Fruit fly (Drosophila melanogaster) whole organism, embryonic: ENCODE measurements around the gene CG5810.

Source experiments
- CG1024 ChIP-seq: fragments of 200-800 bp; sonication (Bioruptor generic); IDR thresholded peaks from 2 replicates; pipeline ENCODE4 v1.3.6; 2022; ENCODE audit warnings: missing biosample characterization, missing genetic modification characterization
- CG11085 ChIP-seq: fragments of 200-800 bp; sonication (Bioruptor generic); IDR thresholded peaks from 2 replicates; pipeline ENCODE4 v1.3.6; 2022; ENCODE audit warnings: missing biosample characterization, missing genetic modification characterization
- CG11696 ChIP-seq: fragments of 200-800 bp; sonication (Bioruptor generic); IDR thresholded peaks from 2 replicates; pipeline ENCODE4 v1.3.6; 2022; ENCODE audit warnings: missing biosample characterization, missing genetic modification characterization
- CG14050 ChIP-seq: fragments of 200-800 bp; sonication (Bioruptor generic); IDR thresholded peaks from 3 replicates; pipeline ENCODE4 v1.3.6; 2022; ENCODE audit warnings: missing biosample characterization, missing genetic modification characterization
- CG15073 ChIP-seq: fragments of 200-800 bp; sonication (Bioruptor generic); optimal IDR thresholded peaks from 2 replicates; lab custom pipeline; 2016; ENCODE audit warnings: missing biosample characterization, missing genetic modification characterization
- CG17359 ChIP-seq: fragments of 200-800 bp; sonication (Bioruptor generic); optimal IDR thresholded peaks from 3 replicates; lab custom pipeline; 2018; ENCODE audit warnings: missing biosample characterization, mild to moderate bottlenecking, missing genetic modification characterization, moderate library complexity
- CG17612 ChIP-seq: fragments of 200-800 bp; sonication (Bioruptor generic); IDR thresholded peaks from 2 replicates; pipeline ENCODE4 v1.3.6; 2022; ENCODE audit warnings: missing biosample characterization, missing genetic modification characterization
- CG1792 ChIP-seq: fragments of 200-800 bp; sonication (Bioruptor generic); optimal IDR thresholded peaks from 2 replicates; lab custom pipeline; 2016; ENCODE audit warnings: missing biosample characterization, missing genetic modification characterization
- CG30020 ChIP-seq: fragments of 200-800 bp; optimal IDR thresholded peaks from 2 replicates; lab custom pipeline; 2019; ENCODE audit warnings: missing biosample characterization, mild to moderate bottlenecking, missing genetic modification characterization, moderate library complexity
- CG33213 ChIP-seq: fragments of 200-800 bp; sonication (Bioruptor generic); optimal IDR thresholded peaks from 3 replicates; lab custom pipeline; 2016; ENCODE audit warnings: missing biosample characterization, missing genetic modification characterization
- CG4328 ChIP-seq: fragments of 200-800 bp; sonication (Bioruptor generic); optimal IDR thresholded peaks from 3 replicates; lab custom pipeline; 2017; ENCODE audit warnings: missing biosample characterization, missing genetic modification reagents, missing genetic modification characterization
- CG6654 ChIP-seq: fragments of 200-800 bp; sonication (Bioruptor generic); optimal IDR thresholded peaks from 2 replicates; lab custom pipeline; 2017; ENCODE audit warnings: missing biosample characterization, mild to moderate bottlenecking, missing genetic modification characterization
- CG6813 ChIP-seq: fragments of 200-800 bp; sonication (Bioruptor generic); optimal IDR thresholded peaks from 2 replicates; lab custom pipeline; 2017; ENCODE audit warnings: missing biosample characterization, missing genetic modification characterization, mild to moderate bottlenecking, moderate library complexity, missing genetic modification reagents
- CG7271 ChIP-seq: fragments of 200-800 bp; sonication (Bioruptor generic); optimal IDR thresholded peaks from 2 replicates; lab custom pipeline; 2018; ENCODE audit warnings: missing biosample characterization, mild to moderate bottlenecking, missing genetic modification characterization, moderate library complexity
- CG7928 ChIP-seq: fragments of 200-800 bp; sonication (Bioruptor generic); optimal IDR thresholded peaks from 2 replicates; lab custom pipeline; 2017; ENCODE audit warnings: missing biosample characterization, mild to moderate bottlenecking, missing genetic modification characterization
- CG7987 ChIP-seq: fragments of 200-800 bp; sonication (Bioruptor generic); optimal IDR thresholded peaks from 2 replicates; lab custom pipeline; 2018; ENCODE audit warnings: missing biosample characterization, mild to moderate bottlenecking, missing genetic modification characterization, moderate library complexity
- CkIIα-i1 ChIP-seq: fragments of 200-800 bp; sonication (Bioruptor generic); IDR thresholded peaks from 2 replicates; pipeline ENCODE4 v1.3.6; 2022; ENCODE audit warnings: missing biosample characterization, missing genetic modification characterization
- HmgZ ChIP-seq: fragments of 200-800 bp; sonication (Bioruptor generic); optimal IDR thresholded peaks from 2 replicates; lab custom pipeline; 2018; ENCODE audit warnings: missing biosample characterization, mild to moderate bottlenecking, missing genetic modification characterization
- Hr3 ChIP-seq: fragments of 200-800 bp; sonication (Bioruptor generic); optimal IDR thresholded peaks from 3 replicates; lab custom pipeline; 2016; ENCODE audit warnings: missing biosample characterization, missing genetic modification characterization
- Jarid2 ChIP-seq: fragments of 200-800 bp; sonication (Bioruptor generic); optimal IDR thresholded peaks from 3 replicates; lab custom pipeline; 2017; ENCODE audit warnings: mild to moderate bottlenecking, missing biosample characterization, missing genetic modification reagents, missing genetic modification characterization
- MTF-1 ChIP-seq: fragments of 200-800 bp; sonication (Bioruptor generic); optimal IDR thresholded peaks from 2 replicates; lab custom pipeline; 2018; ENCODE audit warnings: missing biosample characterization, mild to moderate bottlenecking, missing genetic modification characterization, borderline replicate concordance
- Oaz ChIP-seq: fragments of 200-800 bp; sonication (Bioruptor generic); IDR thresholded peaks from 2 replicates; pipeline ENCODE4 v1.3.6; 2022; ENCODE audit warnings: missing biosample characterization, missing genetic modification characterization
- Opbp ChIP-seq: fragments of 200-800 bp; sonication (Bioruptor generic); IDR thresholded peaks from 3 replicates; pipeline ENCODE4 v1.3.6; 2022; ENCODE audit warnings: missing biosample characterization, missing genetic modification characterization; ENCODE audit not compliant: partially characterized antibody
- Rx ChIP-seq: fragments of 200-800 bp; sonication (Bioruptor generic); IDR thresholded peaks from 2 replicates; pipeline ENCODE4 v1.3.6; 2022; ENCODE audit warnings: missing biosample characterization, missing genetic modification characterization
- Scr ChIP-seq: fragments of 200-800 bp; sonication (Bioruptor generic); IDR thresholded peaks from 2 replicates; pipeline ENCODE4 v1.3.6; 2022; ENCODE audit warnings: missing biosample characterization, missing genetic modification characterization; ENCODE audit not compliant: partially characterized antibody
- Sry-β ChIP-seq: fragments of 200-800 bp; sonication (Bioruptor generic); optimal IDR thresholded peaks from 2 replicates; lab custom pipeline; 2018; ENCODE audit warnings: missing biosample characterization, mild to moderate bottlenecking, missing genetic modification characterization, moderate library complexity
- ash1 ChIP-seq: fragments of 200-800 bp; sonication (Bioruptor generic); optimal IDR thresholded peaks from 2 replicates; lab custom pipeline; 2018; ENCODE audit warnings: missing biosample characterization, mild to moderate bottlenecking, missing genetic modification characterization
- bcd ChIP-seq: fragments of 200-800 bp; sonication (Bioruptor generic); optimal IDR thresholded peaks from 2 replicates; lab custom pipeline; 2017; ENCODE audit warnings: missing biosample characterization, mild to moderate bottlenecking, missing genetic modification characterization
- btn ChIP-seq: fragments of 200-800 bp; sonication (Bioruptor generic); optimal IDR thresholded peaks from 2 replicates; lab custom pipeline; 2016; ENCODE audit warnings: missing biosample characterization, missing genetic modification characterization
- cato ChIP-seq: fragments of 200-800 bp; sonication (Bioruptor generic); optimal IDR thresholded peaks from 2 replicates; lab custom pipeline; 2016; ENCODE audit warnings: missing biosample characterization, missing genetic modification characterization, borderline replicate concordance
- danr ChIP-seq: fragments of 200-800 bp; sonication (Bioruptor generic); IDR thresholded peaks from 2 replicates; pipeline ENCODE4 v1.3.6; 2022; ENCODE audit warnings: missing biosample characterization, missing genetic modification characterization
- dimm ChIP-seq: fragments of 200-800 bp; sonication (Bioruptor generic); IDR thresholded peaks from 2 replicates; pipeline ENCODE4 v1.3.6; 2022; ENCODE audit warnings: missing biosample characterization, missing genetic modification characterization
- dm ChIP-seq: fragments of 200-800 bp; sonication (Bioruptor generic); optimal IDR thresholded peaks from 3 replicates; lab custom pipeline; 2016; ENCODE audit warnings: missing biosample characterization, missing genetic modification characterization
- esg ChIP-seq: fragments of 200-800 bp; sonication (Bioruptor generic); conservative IDR thresholded peaks from 2 replicates; pipeline ENCODE4 v1.3.6; 2022; ENCODE audit warnings: missing biosample characterization, missing genetic modification characterization
- fd102C ChIP-seq: fragments of 200-800 bp; sonication (Bioruptor generic); optimal IDR thresholded peaks from 2 replicates; lab custom pipeline; 2018; ENCODE audit warnings: missing biosample characterization, mild to moderate bottlenecking, missing genetic modification characterization, moderate library complexity
- gce ChIP-seq: fragments of 200-800 bp; sonication (Bioruptor generic); IDR thresholded peaks from 3 replicates; pipeline ENCODE4 v1.3.6; 2022; ENCODE audit warnings: missing biosample characterization, missing genetic modification characterization
- grn ChIP-seq: fragments of 200-800 bp; sonication (Bioruptor generic); optimal IDR thresholded peaks from 3 replicates; lab custom pipeline; 2017; ENCODE audit warnings: missing biosample characterization, missing genetic modification characterization
- ind ChIP-seq: fragments of 200-800 bp; sonication (Bioruptor generic); optimal IDR thresholded peaks from 3 replicates; lab custom pipeline; 2016; ENCODE audit warnings: missing biosample characterization, missing genetic modification characterization
- insv ChIP-seq, 2 experiments: fragments of 200-800 bp; sonication (Bioruptor generic); optimal IDR thresholded peaks; 3 replicates each; lab custom pipeline; 2016 to 2018; ENCODE audit warnings: missing biosample characterization in 2 of 2, missing genetic modification characterization in 2 of 2
- inv ChIP-seq: fragments of 200-800 bp; sonication (Bioruptor generic); IDR thresholded peaks from 2 replicates; pipeline ENCODE4 v1.3.6; 2022; ENCODE audit warnings: missing biosample characterization, missing genetic modification characterization; ENCODE audit not compliant: partially characterized antibody
- lab ChIP-seq: fragments of 200-800 bp; sonication (Bioruptor generic); optimal IDR thresholded peaks from 3 replicates; lab custom pipeline; 2017; ENCODE audit warnings: missing biosample characterization, missing genetic modification characterization, mild to moderate bottlenecking, moderate library complexity, missing genetic modification reagents
- nerfin-1 ChIP-seq: fragments of 200-800 bp; sonication (Bioruptor generic); optimal IDR thresholded peaks from 3 replicates; lab custom pipeline; 2019; ENCODE audit warnings: missing biosample characterization, mild to moderate bottlenecking, missing genetic modification characterization, moderate library complexity
- nom ChIP-seq: fragments of 200-800 bp; sonication (Bioruptor generic); optimal IDR thresholded peaks from 2 replicates; lab custom pipeline; 2017; ENCODE audit warnings: missing biosample characterization, missing genetic modification characterization, mild to moderate bottlenecking, moderate library complexity, missing genetic modification reagents
- row ChIP-seq: fragments of 200-800 bp; sonication (Bioruptor generic); IDR thresholded peaks from 3 replicates; pipeline ENCODE4 v1.3.6; 2022; ENCODE audit warnings: missing biosample characterization, missing genetic modification characterization
- slbo ChIP-seq: fragments of 200-800 bp; sonication (Bioruptor generic); IDR thresholded peaks from 2 replicates; pipeline ENCODE4 v1.3.6; 2022; ENCODE audit warnings: missing biosample characterization, missing genetic modification characterization
- slou ChIP-seq: fragments of 200-800 bp; sonication (Bioruptor generic); optimal IDR thresholded peaks from 3 replicates; lab custom pipeline; 2016; ENCODE audit warnings: missing biosample characterization, missing genetic modification characterization
- sr ChIP-seq: fragments of 200-800 bp; sonication (Bioruptor generic); IDR thresholded peaks from 3 replicates; pipeline ENCODE4 v1.3.6; 2022; ENCODE audit warnings: missing biosample characterization, missing genetic modification characterization
- tio ChIP-seq: fragments of 200-800 bp; sonication (Bioruptor generic); optimal IDR thresholded peaks from 2 replicates; lab custom pipeline; 2017; ENCODE audit warnings: missing biosample characterization, missing genetic modification characterization, inconsistent platforms
- unpg ChIP-seq: fragments of 200-800 bp; sonication (Bioruptor generic); optimal IDR thresholded peaks from 3 replicates; lab custom pipeline; 2018; ENCODE audit warnings: missing biosample characterization, mild to moderate bottlenecking, missing genetic modification characterization, moderate library complexity
- usp ChIP-seq: fragments of >200 bp; optimal IDR thresholded peaks from 2 replicates; lab custom pipeline; 2017; ENCODE audit warnings: missing biosample characterization, missing genetic modification characterization

CG5810 gene

DNA sequence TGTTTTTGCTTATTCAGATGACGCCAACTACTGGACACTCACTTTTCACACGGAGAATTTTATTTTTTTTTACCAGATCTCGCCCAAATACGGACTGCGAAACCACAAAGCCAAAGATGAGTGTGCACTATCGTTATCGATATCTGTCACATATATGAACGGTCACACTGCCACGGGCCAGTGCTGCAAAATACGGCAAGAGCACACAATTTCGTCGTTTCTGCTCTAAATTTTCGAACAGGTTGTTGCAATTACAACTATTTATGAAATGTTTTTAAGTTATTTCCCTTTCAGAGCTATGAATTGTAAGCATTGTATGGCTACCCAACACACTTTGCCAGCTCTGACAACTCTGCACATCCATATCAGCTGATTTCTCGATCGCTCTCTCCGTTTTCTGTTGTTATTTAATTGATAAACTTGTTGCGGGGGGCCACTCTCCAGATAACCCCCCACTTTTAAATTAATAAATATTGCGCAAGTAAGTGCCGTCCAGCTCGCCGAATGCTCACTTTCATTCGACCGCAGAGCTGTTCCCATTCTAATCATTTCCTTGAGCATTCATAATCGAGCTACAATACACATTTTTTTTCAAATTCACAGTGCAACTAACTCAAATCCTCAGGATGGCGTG lies 36.1 kb upstream of the CG5810 start, which contains the start of the genes slmb and CG5793 (continued):
- TF ChIP-seq HmgZ (tag; lab: Kevin White, UChicago) (peak; percentile 81), CG11696 (GFP tag; lab: Robert Waterston, UW) (no peak), Rx (GFP tag; lab: Robert Waterston, UW) (0 out of 2 replicates have a peak, but pooled peaks have one; percentile 8), CG17359 (tag; lab: Kevin White, UChicago) (no peak), CG4328 (GFP tag; lab: Kevin White, UChicago) (peak; percentile 33), Opbp (GFP tag; lab: Robert Waterston, UW) (peak; percentile 53; the same call in 1 of the 3 replicates), insv (GFP tag; optimal IDR thresholded peaks at IDR 0.05; lab: Kevin White, UChicago) (peak in 1 of 2 experiments; percentile 4), inv (GFP tag; lab: Robert Waterston, UW) (peak; percentile 54), tio (GFP tag; lab: Kevin White, UChicago) (no peak), row (GFP tag; lab: Robert Waterston, UW) (peak; percentile 59), CG6654 (GFP tag; lab: Kevin White, UChicago) (no peak), Oaz (GFP tag; lab: Robert Waterston, UW) (no peak), Hr3 (GFP tag; lab: Kevin White, UChicago) (peak; percentile 18), CG1024 (GFP tag; lab: Robert Waterston, UW) (peak; percentile 43), CG15073 (GFP tag; lab: Kevin White, UChicago) (no peak), gce (no peak), grn (peak; percentile 17), slou (GFP tag; lab: Kevin White, UChicago) (peak; percentile 6), CG7987 (GFP tag; lab: Kevin White, UChicago) (no peak), CG1792 (peak; percentile 60), ind (GFP tag; lab: Kevin White, UChicago) (peak; percentile 48), cato (no peak), slbo (GFP tag; lab: Robert Waterston, UW) (peak; percentile 60), ash1 (GFP tag; lab: Kevin White, UChicago) (no peak), CG7928 (GFP tag; lab: Kevin White, UChicago) (no peak), CkIIα-i1 (GFP tag; lab: Robert Waterston, UW) (no peak), dm (peak; percentile 65), usp (GFP tag; lab: Kevin White, UChicago) (no peak), esg (no peak), bcd (GFP tag; lab: Kevin White, UChicago) (peak; percentile 53), nerfin-1 (tag; lab: Kevin White, UChicago) (no peak), unpg (GFP tag; lab: Kevin White, UChicago) (peak; percentile 33), btn (GFP tag; lab: Kevin White, UChicago) (no peak), CG17612 (GFP tag; lab: Robert Waterston, UW) (no peak), Scr (GFP tag; lab: Robert Waterston, UW) (peak; percentile 70), nom (GFP tag; lab: Kevin White, UChicago) (no peak), Jarid2 (GFP tag; lab: Kevin White, UChicago) (no peak), CG7271 (tag; lab: Kevin White, UChicago) (no peak), fd102C (GFP tag; lab: Kevin White, UChicago) (peak; percentile 46), MTF-1 (GFP tag; lab: Kevin White, UChicago) (peak; percentile 39), CG11085 (peak; percentile 37; the same call in 1 of the 2 replicates), lab (GFP tag; lab: Kevin White, UChicago) (no peak), CG33213 (GFP tag; lab: Kevin White, UChicago) (peak; percentile 48), CG6813 (no peak), Sry-β (peak; percentile 21), danr (GFP tag; lab: Robert Waterston, UW) (no peak), dimm (GFP tag; lab: Robert Waterston, UW) (no peak), CG30020 (tag; lab: Kevin White, UChicago) (peak; percentile 50), CG14050 (GFP tag; lab: Robert Waterston, UW) (no peak), sr (GFP tag; lab: Robert Waterston, UW) (no peak)
